Fruit fly (Drosophila melanogaster) whole organism, embryonic: Measurements from ENCODE around the gene bon.
A peak's percentile ranks its signal among the peaks of the same experiment; 100 is the strongest.

Source experiments
- B-H2 ChIP-seq: fragments of 200-800 bp; sonication (Bioruptor generic); optimal IDR thresholded peaks from 2 replicates; lab custom pipeline; 2018; ENCODE audit warnings: missing biosample characterization, mild to moderate bottlenecking, missing genetic modification characterization
- BtbVII ChIP-seq: fragments of 200-800 bp; sonication (Bioruptor generic); optimal IDR thresholded peaks from 3 replicates; lab custom pipeline; 2017; ENCODE audit warnings: missing biosample characterization, mild to moderate bottlenecking, missing genetic modification characterization
- CG11696 ChIP-seq: fragments of 200-800 bp; sonication (Bioruptor generic); IDR thresholded peaks from 2 replicates; pipeline ENCODE4 v1.3.6; 2022; ENCODE audit warnings: missing biosample characterization, missing genetic modification characterization
- CG12659 ChIP-seq: fragments of 200-800 bp; sonication (Bioruptor generic); optimal IDR thresholded peaks from 3 replicates; lab custom pipeline; 2017; ENCODE audit warnings: mild to moderate bottlenecking, missing biosample characterization, missing genetic modification reagents, missing genetic modification characterization
- CG12744 ChIP-seq: fragments of 200-800 bp; sonication (Bioruptor generic); optimal IDR thresholded peaks from 2 replicates; lab custom pipeline; 2016; ENCODE audit warnings: missing biosample characterization, missing genetic modification characterization
- CG17361 ChIP-seq: fragments of 200-800 bp; sonication (Bioruptor generic); IDR thresholded peaks from 3 replicates; pipeline ENCODE4 v1.3.6; 2022; ENCODE audit warnings: missing biosample characterization, missing genetic modification characterization
- CG17385 ChIP-seq: fragments of 200-800 bp; sonication (Bioruptor generic); optimal IDR thresholded peaks from 3 replicates; lab custom pipeline; 2018; ENCODE audit warnings: missing biosample characterization, mild to moderate bottlenecking, missing genetic modification characterization
- CG30431 ChIP-seq: fragments of 200-800 bp; sonication (Bioruptor generic); optimal IDR thresholded peaks from 2 replicates; lab custom pipeline; 2017; ENCODE audit warnings: missing biosample characterization, missing genetic modification characterization
- CG3065 ChIP-seq: fragments of 200-800 bp; sonication (Bioruptor generic); optimal IDR thresholded peaks from 2 replicates; lab custom pipeline; 2016; ENCODE audit warnings: missing biosample characterization, missing genetic modification characterization
- CG3163 ChIP-seq: fragments of 200-800 bp; sonication (Bioruptor generic); optimal IDR thresholded peaks from 3 replicates; lab custom pipeline; 2016; ENCODE audit warnings: missing biosample characterization, missing genetic modification characterization
- CG6254 ChIP-seq: fragments of 200-800 bp; sonication (Bioruptor generic); optimal IDR thresholded peaks from 3 replicates; lab custom pipeline; 2017; ENCODE audit warnings: mild to moderate bottlenecking, missing biosample characterization, missing genetic modification reagents, missing genetic modification characterization
- CG8281 ChIP-seq: fragments of 200-800 bp; sonication (Bioruptor generic); optimal IDR thresholded peaks from 2 replicates; lab custom pipeline; 2018; ENCODE audit warnings: missing biosample characterization, mild to moderate bottlenecking, missing genetic modification characterization, moderate library complexity
- CHES-1-like ChIP-seq: fragments of 200-800 bp; sonication (Bioruptor generic); optimal IDR thresholded peaks from 2 replicates; lab custom pipeline; 2016; ENCODE audit warnings: missing biosample characterization, missing genetic modification characterization
- D19B ChIP-seq: fragments of 200-800 bp; sonication (Bioruptor generic); optimal IDR thresholded peaks from 2 replicates; lab custom pipeline; 2017; ENCODE audit warnings: missing biosample characterization, mild to moderate bottlenecking, missing genetic modification characterization
- Dref ChIP-seq: fragments of 200-800 bp; sonication (Bioruptor generic); IDR thresholded peaks from 2 replicates; pipeline ENCODE4 v1.3.6; 2022; ENCODE audit warnings: missing biosample characterization, missing genetic modification characterization
- Ets97D ChIP-seq: fragments of 200-800 bp; sonication (Bioruptor generic); optimal IDR thresholded peaks from 3 replicates; lab custom pipeline; 2016; ENCODE audit warnings: missing biosample characterization, missing genetic modification characterization
- Hmr ChIP-seq: fragments of 200-800 bp; sonication (Bioruptor generic); optimal IDR thresholded peaks from 3 replicates; lab custom pipeline; 2017; ENCODE audit warnings: mild to moderate bottlenecking, missing biosample characterization, missing genetic modification reagents, missing genetic modification characterization
- Jarid2 ChIP-seq: fragments of 200-800 bp; sonication (Bioruptor generic); optimal IDR thresholded peaks from 3 replicates; lab custom pipeline; 2017; ENCODE audit warnings: mild to moderate bottlenecking, missing biosample characterization, missing genetic modification reagents, missing genetic modification characterization
- Mes4 ChIP-seq: fragments of 200-800 bp; sonication (Bioruptor generic); optimal IDR thresholded peaks from 2 replicates; lab custom pipeline; 2016; ENCODE audit warnings: missing biosample characterization, missing genetic modification characterization
- NC2α ChIP-seq: fragments of 200-800 bp; sonication (Bioruptor generic); optimal IDR thresholded peaks from 2 replicates; lab custom pipeline; 2016; ENCODE audit warnings: missing biosample characterization, missing genetic modification characterization
- Oli ChIP-seq: fragments of 200-800 bp; sonication (Bioruptor generic); optimal IDR thresholded peaks from 2 replicates; lab custom pipeline; 2018; ENCODE audit warnings: missing biosample characterization, mild to moderate bottlenecking, missing genetic modification characterization, moderate library complexity
- Optix ChIP-seq: fragments of 200-800 bp; sonication (Bioruptor generic); IDR thresholded peaks from 3 replicates; pipeline ENCODE4 v1.3.6; 2022; ENCODE audit warnings: missing biosample characterization, missing genetic modification characterization
- Poxn ChIP-seq: fragments of 200-800 bp; sonication (Bioruptor generic); IDR thresholded peaks from 2 replicates; pipeline ENCODE4 v1.3.6; 2022; ENCODE audit warnings: missing biosample characterization, missing genetic modification characterization
- ac ChIP-seq: fragments of 200-800 bp; sonication (Bioruptor generic); optimal IDR thresholded peaks from 3 replicates; lab custom pipeline; 2017; ENCODE audit warnings: missing biosample characterization, mild to moderate bottlenecking, missing genetic modification characterization
- ase ChIP-seq: fragments of 200-800 bp; sonication (Bioruptor generic); IDR thresholded peaks from 3 replicates; pipeline ENCODE4 v1.3.6; 2022; ENCODE audit warnings: missing biosample characterization, missing genetic modification characterization
- br ChIP-seq: fragments of >200 bp; optimal IDR thresholded peaks from 2 replicates; lab custom pipeline; 2017
- chif ChIP-seq, 2 experiments: fragments of 200-800 bp; sonication (Bioruptor generic); optimal IDR thresholded peaks; 3 replicates each; lab custom pipeline; 2016; ENCODE audit warnings: missing biosample characterization in 2 of 2, missing genetic modification characterization in 2 of 2
- dimm ChIP-seq: fragments of 200-800 bp; sonication (Bioruptor generic); IDR thresholded peaks from 2 replicates; pipeline ENCODE4 v1.3.6; 2022; ENCODE audit warnings: missing biosample characterization, missing genetic modification characterization
- dpn ChIP-seq, 2 experiments: fragments of 200-800 bp; sonication (Bioruptor generic); optimal IDR thresholded peaks; 3 replicates each; lab custom pipeline; 2016; ENCODE audit warnings: missing biosample characterization in 2 of 2, missing genetic modification characterization in 2 of 2
- ewg ChIP-seq: fragments of 200-800 bp; sonication (Bioruptor generic); optimal IDR thresholded peaks from 3 replicates; lab custom pipeline; 2017; ENCODE audit warnings: mild to moderate bottlenecking, missing biosample characterization, missing genetic modification reagents, missing genetic modification characterization
- eyg ChIP-seq: fragments of 200-800 bp; sonication (Bioruptor generic); optimal IDR thresholded peaks from 3 replicates; lab custom pipeline; 2016; ENCODE audit warnings: missing biosample characterization, missing genetic modification characterization
- fd102C ChIP-seq: fragments of 200-800 bp; sonication (Bioruptor generic); optimal IDR thresholded peaks from 2 replicates; lab custom pipeline; 2018; ENCODE audit warnings: missing biosample characterization, mild to moderate bottlenecking, missing genetic modification characterization, moderate library complexity
- fu2 ChIP-seq: fragments of 200-800 bp; sonication (Bioruptor generic); optimal IDR thresholded peaks from 2 replicates; lab custom pipeline; 2016; ENCODE audit warnings: missing biosample characterization, missing genetic modification characterization
- gcm ChIP-seq: fragments of 200-800 bp; sonication (Bioruptor generic); optimal IDR thresholded peaks from 2 replicates; lab custom pipeline; 2019; ENCODE audit warnings: missing biosample characterization, mild to moderate bottlenecking, missing genetic modification characterization, moderate library complexity
- gcm2 ChIP-seq: fragments of 200-800 bp; sonication (Bioruptor generic); optimal IDR thresholded peaks from 2 replicates; lab custom pipeline; 2016; ENCODE audit warnings: missing biosample characterization, missing genetic modification characterization
- gro ChIP-seq: fragments of 200-800 bp; sonication (Bioruptor generic); optimal IDR thresholded peaks from 2 replicates; lab custom pipeline; 2016; ENCODE audit warnings: missing biosample characterization, missing genetic modification characterization
- hb ChIP-seq: fragments of 200-800 bp; sonication (Bioruptor generic); IDR thresholded peaks from 3 replicates; pipeline ENCODE4 v1.3.6; 2022; ENCODE audit warnings: missing biosample characterization, missing genetic modification characterization; ENCODE audit not compliant: partially characterized antibody
- klu ChIP-seq: fragments of 200-800 bp; sonication (Bioruptor generic); IDR thresholded peaks from 2 replicates; pipeline ENCODE4 v1.3.6; 2022; ENCODE audit warnings: missing biosample characterization, missing genetic modification characterization
- pb ChIP-seq: fragments of 200-800 bp; sonication (Bioruptor generic); optimal IDR thresholded peaks from 3 replicates; lab custom pipeline; 2016; ENCODE audit warnings: missing biosample characterization, missing genetic modification characterization
- peb ChIP-seq: fragments of 200-800 bp; sonication (Bioruptor generic); IDR thresholded peaks from 2 replicates; pipeline ENCODE4 v1.3.6; 2022; ENCODE audit warnings: missing biosample characterization, missing genetic modification characterization
- pfk ChIP-seq: fragments of 200-800 bp; sonication (Bioruptor generic); optimal IDR thresholded peaks from 2 replicates; lab custom pipeline; 2018; ENCODE audit warnings: missing biosample characterization, mild to moderate bottlenecking, missing genetic modification characterization, moderate library complexity
- pho ChIP-seq: fragments of 200-800 bp; sonication (Bioruptor generic); optimal IDR thresholded peaks from 2 replicates; lab custom pipeline; 2016; ENCODE audit warnings: missing biosample characterization, missing genetic modification characterization
- pita ChIP-seq: fragments of 200-800 bp; sonication (Bioruptor generic); optimal IDR thresholded peaks from 2 replicates; lab custom pipeline; 2017; ENCODE audit warnings: missing biosample characterization, mild to moderate bottlenecking, missing genetic modification characterization
- psq ChIP-seq: fragments of 200-800 bp; sonication (Bioruptor generic); optimal IDR thresholded peaks from 2 replicates; lab custom pipeline; 2017; ENCODE audit warnings: missing biosample characterization, missing genetic modification characterization
- row ChIP-seq: fragments of 200-800 bp; sonication (Bioruptor generic); IDR thresholded peaks from 3 replicates; pipeline ENCODE4 v1.3.6; 2022; ENCODE audit warnings: missing biosample characterization, missing genetic modification characterization
- slbo ChIP-seq: fragments of 200-800 bp; sonication (Bioruptor generic); IDR thresholded peaks from 2 replicates; pipeline ENCODE4 v1.3.6; 2022; ENCODE audit warnings: missing biosample characterization, missing genetic modification characterization
- tap ChIP-seq: fragments of 200-800 bp; optimal IDR thresholded peaks from 3 replicates; lab custom pipeline; 2019; ENCODE audit warnings: missing biosample characterization, mild to moderate bottlenecking, missing genetic modification characterization, moderate library complexity
- twi ChIP-seq: fragments of 200-800 bp; optimal IDR thresholded peaks from 2 replicates; lab custom pipeline; 2019; ENCODE audit warnings: missing biosample characterization, mild to moderate bottlenecking, missing genetic modification characterization, moderate library complexity
- tx ChIP-seq: fragments of 200-800 bp; sonication (Bioruptor generic); optimal IDR thresholded peaks from 2 replicates; lab custom pipeline; 2016; ENCODE audit warnings: missing biosample characterization, missing genetic modification characterization
- vnd ChIP-seq: fragments of 200-800 bp; sonication (Bioruptor generic); IDR thresholded peaks from 3 replicates; pipeline ENCODE4 v1.3.6; 2022; ENCODE audit warnings: missing biosample characterization, missing genetic modification characterization; ENCODE audit not compliant: partially characterized antibody
- vvl ChIP-seq: fragments of 200-800 bp; sonication (Bioruptor generic); IDR thresholded peaks from 2 replicates; pipeline ENCODE4 v1.3.6; 2022; ENCODE audit warnings: missing biosample characterization, missing genetic modification characterization
- zfh1 ChIP-seq: fragments of 200-800 bp; sonication (Bioruptor generic); IDR thresholded peaks from 3 replicates; pipeline ENCODE4 v1.3.6; 2022; ENCODE audit warnings: missing biosample characterization, missing genetic modification characterization

Gene bon

DNA sequence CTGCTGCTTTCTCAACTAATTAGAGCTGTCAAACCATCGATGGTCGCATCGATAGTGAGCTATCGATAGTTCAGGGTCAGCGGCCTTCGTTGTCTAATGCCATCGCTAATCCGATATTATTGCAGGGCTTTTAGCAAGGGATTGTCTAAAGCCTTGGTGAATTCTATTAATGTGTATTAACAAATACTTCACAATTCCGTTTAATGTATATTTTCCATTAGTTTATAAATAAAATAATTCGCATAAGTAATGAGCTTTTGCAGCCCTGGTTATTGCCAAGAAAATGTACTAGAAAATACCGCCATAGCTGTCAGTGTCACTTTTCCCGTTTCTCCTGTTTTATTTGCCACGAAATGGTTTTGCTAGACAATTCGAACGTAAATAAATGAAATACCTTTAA lies 13.1 kb upstream of the bon start, which contains the start of the genes EloB and Srp14 (continued):
- TF ChIP-seq Hmr, result no peak
- peak; percentile 89 for TF ChIP-seq slbo (GFP tag; lab: Robert Waterston, UW)
- TF ChIP-seq CG30431 (GFP tag; lab: Kevin White, UChicago), result peak; percentile 47
- no peak for TF ChIP-seq Poxn
- TF ChIP-seq NC2α (GFP tag; lab: Kevin White, UChicago), result peak; percentile 20
- peak; percentile 90 for TF ChIP-seq B-H2 (GFP tag; lab: Kevin White, UChicago)
- peak; percentile 67 to 71 for TF ChIP-seq chif (GFP tag; optimal IDR thresholded peaks at IDR 0.05; lab: Kevin White, UChicago)
- TF ChIP-seq Oli (tag; lab: Kevin White, UChicago), result peak; percentile 64
- peak; percentile 76 for TF ChIP-seq tx (GFP tag; lab: Kevin White, UChicago)
- no peak for TF ChIP-seq ac
- TF ChIP-seq CG17385 (GFP tag; lab: Kevin White, UChicago), result peak; percentile 73
- no peak for TF ChIP-seq CG6254 (GFP tag; lab: Kevin White, UChicago)
- TF ChIP-seq Mes4 (GFP tag; lab: Kevin White, UChicago), result peak; percentile 68
- peak; percentile 23 for TF ChIP-seq pb (GFP tag; lab: Kevin White, UChicago)
- no peak for TF ChIP-seq CG8281 (tag; lab: Kevin White, UChicago)
- TF ChIP-seq Optix (GFP tag; lab: Robert Waterston, UW), result no peak
- peak; percentile 95 for TF ChIP-seq Dref (GFP tag; lab: Robert Waterston, UW)
- TF ChIP-seq pfk, result no peak
- peak; percentile 73 for TF ChIP-seq fu2
- TF ChIP-seq ewg (GFP tag; lab: Kevin White, UChicago), result no peak
- peak; percentile 74 for TF ChIP-seq CG3065 (GFP tag; lab: Kevin White, UChicago)
- TF ChIP-seq vnd (GFP tag; lab: Robert Waterston, UW), result peak; percentile 94
- peak; percentile 86 for TF ChIP-seq CHES-1-like (GFP tag; lab: Kevin White, UChicago)
- TF ChIP-seq gcm (GFP tag; lab: Kevin White, UChicago), result peak; percentile 82
- peak; percentile 69 for TF ChIP-seq tap
- TF ChIP-seq psq, result no peak
- 0 out of 2 replicates have a peak, but pooled peaks have one; percentile 40 for TF ChIP-seq dimm (GFP tag; lab: Robert Waterston, UW)
- peak; percentile 91 for TF ChIP-seq row (GFP tag; lab: Robert Waterston, UW)
- TF ChIP-seq ase (GFP tag; lab: Robert Waterston, UW), result peak; percentile 64; the same call in 1 of the 3 replicates
- TF ChIP-seq twi (tag; lab: Kevin White, UChicago), result peak; percentile 63
- peak; percentile 78 to 83 for TF ChIP-seq dpn (GFP tag; optimal IDR thresholded peaks at IDR 0.05; lab: Kevin White, UChicago)
- peak; percentile 83 for TF ChIP-seq zfh1
- TF ChIP-seq CG12659 (GFP tag; lab: Kevin White, UChicago), result peak; percentile 90
- TF ChIP-seq D19B (GFP tag; lab: Kevin White, UChicago), result no peak
- peak; percentile 58; the same call in 1 of the 2 replicates for TF ChIP-seq klu
- TF ChIP-seq br, result no peak
- no peak for TF ChIP-seq gcm2 (GFP tag; lab: Kevin White, UChicago)
- no peak for TF ChIP-seq Jarid2 (GFP tag; lab: Kevin White, UChicago)
- TF ChIP-seq gro (GFP tag; lab: Kevin White, UChicago), result peak; percentile 87
- TF ChIP-seq eyg (GFP tag; lab: Kevin White, UChicago), result peak; percentile 33
- TF ChIP-seq CG3163 (GFP tag; lab: Kevin White, UChicago), result peak; percentile 17
- peak; percentile 65 for TF ChIP-seq BtbVII (GFP tag; lab: Kevin White, UChicago)
- peak; percentile 96 for TF ChIP-seq hb (GFP tag; lab: Robert Waterston, UW)
- peak; percentile 83 for TF ChIP-seq CG17361 (GFP tag; lab: Robert Waterston, UW)
- peak; percentile 84 for TF ChIP-seq pho (GFP tag; lab: Kevin White, UChicago)
- peak; percentile 91 for TF ChIP-seq Ets97D (GFP tag; lab: Kevin White, UChicago)
- TF ChIP-seq CG11696 (GFP tag; lab: Robert Waterston, UW), result no peak
- TF ChIP-seq CG12744 (GFP tag; lab: Kevin White, UChicago), result peak; percentile 67
- no peak for TF ChIP-seq fd102C (GFP tag; lab: Kevin White, UChicago)
- TF ChIP-seq pita (GFP tag; lab: Kevin White, UChicago), result no peak
- TF ChIP-seq vvl (GFP tag; lab: Robert Waterston, UW), result peak; percentile 96
- no peak for TF ChIP-seq peb (GFP tag; lab: Robert Waterston, UW)
